Worm (Caenorhabditis elegans): ENCODE data around the gene tofu-2.

DNA sequence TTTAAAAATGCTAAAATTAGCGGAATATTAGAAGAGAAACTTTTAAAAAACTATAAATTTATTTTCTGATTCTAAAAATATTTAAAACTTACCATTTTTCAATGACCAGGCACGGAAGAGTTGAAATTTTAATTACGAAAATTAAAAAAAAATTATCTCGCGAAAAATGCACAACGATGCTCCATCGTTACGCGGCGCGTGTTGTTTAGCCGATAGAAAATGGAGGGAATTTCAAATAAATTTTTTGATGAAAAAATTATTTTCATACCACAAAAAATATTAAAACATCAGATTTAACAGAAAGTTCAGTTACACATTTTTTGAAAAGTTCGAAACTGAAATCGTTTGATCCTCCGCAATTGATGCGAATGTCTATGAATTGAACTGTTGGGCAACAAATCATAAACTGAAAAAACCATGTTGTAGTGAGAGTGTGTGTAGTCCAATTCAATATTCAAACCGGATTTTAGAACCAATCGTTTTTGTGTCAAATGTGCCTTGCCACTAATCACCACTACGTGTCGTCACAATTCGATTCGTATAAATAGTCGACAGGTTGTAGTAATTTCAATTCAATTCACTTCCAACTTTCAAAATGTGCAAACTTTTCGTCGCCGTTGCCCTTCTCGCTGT lies at the start of gene tofu-2, which contains the start of gene spig-1:
- TF ChIP-seq unc-62 (GFP tag; optimal IDR thresholded peaks at IDR 0.05) (no peak), hlh-17 (GFP tag; optimal IDR thresholded peaks at IDR 0.05; ENCODE audit: borderline replicate concordance) (no peak), fkh-10 (GFP tag; optimal IDR thresholded peaks at IDR 0.05) (no peak), mep-1 (tag; optimal IDR thresholded peaks at IDR 0.05) (no peak), hlh-4 (tag; optimal IDR thresholded peaks at IDR 0.05) (no peak), C04F5.9 (tag; optimal IDR thresholded peaks at IDR 0.05) (no peak), nhr-28 (tag; optimal IDR thresholded peaks at IDR 0.05) (no peak), jun-1 (tag; optimal IDR thresholded peaks at IDR 0.05) (no peak), mef-2 (tag; optimal IDR thresholded peaks at IDR 0.05) (no peak), nhr-84 (tag; optimal IDR thresholded peaks at IDR 0.05) (no peak), snpc-4 (tag; optimal IDR thresholded peaks at IDR 0.05) (no peak)

Data from whole organism, L1 larva.